Worm (Caenorhabditis elegans): ENCODE measurements around the gene Y22D7AL.15.

DNA sequence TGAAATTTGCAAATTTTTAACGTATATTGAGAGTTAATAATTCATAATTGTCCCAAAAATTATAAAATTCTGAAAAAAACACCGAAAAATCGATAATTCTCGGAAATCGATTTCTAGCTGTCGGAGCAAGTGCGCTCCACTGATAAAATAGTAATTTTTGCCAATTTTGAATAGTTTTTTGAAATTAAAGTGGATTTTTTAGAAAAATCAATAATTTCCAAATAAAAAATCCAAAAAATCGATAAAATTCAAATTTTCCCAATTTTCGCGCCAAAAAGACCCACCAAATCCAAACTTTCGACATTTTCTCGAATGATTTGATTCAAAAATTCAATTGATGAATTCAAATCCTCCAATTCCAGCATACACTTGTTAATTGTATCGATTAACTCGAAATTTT lies 48.7 kb downstream of the Y22D7AL.15 start:
- TF ChIP-seq aly-2 (tag; optimal IDR thresholded peaks at IDR 0.05) (no peak), nhr-12 (tag; optimal IDR thresholded peaks at IDR 0.05) (no peak), hpl-2 (GFP tag; optimal IDR thresholded peaks at IDR 0.05) (no peak), egl-27 (tag; optimal IDR thresholded peaks at IDR 0.05) (no peak), nhr-237 (tag; optimal IDR thresholded peaks at IDR 0.05) (no peak), lsy-2 (tag; optimal IDR thresholded peaks at IDR 0.05) (no peak), nhr-47 (tag; optimal IDR thresholded peaks at IDR 0.05) (no peak), alr-1 (tag; optimal IDR thresholded peaks at IDR 0.05; ENCODE audit: borderline replicate concordance) (no peak), mdl-1 (tag; optimal IDR thresholded peaks at IDR 0.05) (no peak), lin-35 (GFP tag; optimal IDR thresholded peaks at IDR 0.05) (no peak), fkh-4 (tag; optimal IDR thresholded peaks at IDR 0.05; ENCODE audit: borderline replicate concordance) (no peak), snu-23 (GFP tag; optimal IDR thresholded peaks at IDR 0.05) (no peak), ceh-88 (GFP tag; IDR thresholded peaks at IDR 0.05) (no peak)

Measured in whole organism, L1 larva.